Worm (Caenorhabditis elegans) whole organism, late embryonic: ENCODE data around the gene F45E12.5.
A peak's percentile ranks its signal among the peaks of the same experiment; 100 is the strongest.

Source experiments
- F13H6.1 ChIP-seq: sonication (generic microtip); optimal IDR thresholded peaks from 2 replicates; lab custom pipeline; 2016; ENCODE audit warnings: missing genetic modification characterization, missing compliant biosample characterization
- ceh-18 ChIP-seq: sonication (generic microtip); optimal IDR thresholded peaks from 2 replicates; lab custom pipeline; 2016; ENCODE audit warnings: missing genetic modification characterization, missing compliant biosample characterization
- ceh-2 ChIP-seq: sonication (generic microtip); optimal IDR thresholded peaks from 2 replicates; lab custom pipeline; 2016; ENCODE audit warnings: missing genotype, missing genetic modification characterization, missing compliant biosample characterization
- ceh-22 ChIP-seq: sonication (generic microtip); optimal IDR thresholded peaks from 2 replicates; lab custom pipeline; 2017; ENCODE audit warnings: missing biosample characterization, missing genetic modification characterization
- ceh-30 ChIP-seq: fragments of 150-350 bp; optimal IDR thresholded peaks from 2 replicates; lab custom pipeline; 2014; ENCODE audit warnings: missing biosample characterization, missing genetic modification characterization
- che-1 ChIP-seq: sonication (generic microtip); optimal IDR thresholded peaks from 2 replicates; lab custom pipeline; 2016; ENCODE audit warnings: mild to moderate bottlenecking, missing genetic modification characterization, missing compliant biosample characterization
- elt-2 ChIP-seq: sonication (generic microtip); optimal IDR thresholded peaks from 2 replicates; lab custom pipeline; 2016; ENCODE audit warnings: missing genetic modification reagents, missing genetic modification characterization, missing compliant biosample characterization
- elt-4 ChIP-seq: sonication (generic microtip); optimal IDR thresholded peaks from 2 replicates; lab custom pipeline; 2016; ENCODE audit warnings: missing genetic modification characterization, missing compliant biosample characterization
- ets-4 ChIP-seq: sonication (generic microtip); optimal IDR thresholded peaks from 2 replicates; lab custom pipeline; 2016; ENCODE audit warnings: missing genetic modification characterization, missing compliant biosample characterization
- eyg-1 ChIP-seq: sonication (generic microtip); optimal IDR thresholded peaks from 2 replicates; lab custom pipeline; 2016; ENCODE audit warnings: missing genotype, missing genetic modification characterization, missing compliant biosample characterization
- gmeb-2 ChIP-seq: sonication (generic microtip); optimal IDR thresholded peaks from 2 replicates; lab custom pipeline; 2016; ENCODE audit warnings: missing genetic modification characterization, inconsistent platforms, missing compliant biosample characterization
- hlh-13 ChIP-seq: fragments of 200-800 bp; sonication (Bioruptor generic); optimal IDR thresholded peaks from 2 replicates; lab custom pipeline; 2018; ENCODE audit warnings: mild to moderate bottlenecking, missing genetic modification characterization, missing compliant biosample characterization
- hlh-6 ChIP-seq: sonication (generic microtip); optimal IDR thresholded peaks from 2 replicates; lab custom pipeline; 2016; ENCODE audit warnings: missing genotype, missing genetic modification characterization, missing compliant biosample characterization
- lim-6 ChIP-seq: sonication (generic microtip); optimal IDR thresholded peaks from 2 replicates; lab custom pipeline; 2016; ENCODE audit warnings: missing genetic modification characterization, missing compliant biosample characterization
- mec-3 ChIP-seq: sonication (generic microtip); optimal IDR thresholded peaks from 2 replicates; lab custom pipeline; 2016; ENCODE audit warnings: borderline replicate concordance, missing genetic modification characterization, missing compliant biosample characterization
- npax-4 ChIP-seq: sonication (generic microtip); optimal IDR thresholded peaks from 2 replicates; lab custom pipeline; 2016; ENCODE audit warnings: missing genetic modification characterization, missing compliant biosample characterization
- odd-2 ChIP-seq: sonication (generic microtip); optimal IDR thresholded peaks from 2 replicates; lab custom pipeline; 2017; ENCODE audit warnings: antibody characterized with exemption, mild to moderate bottlenecking, missing genetic modification characterization, missing compliant biosample characterization
- pax-1 ChIP-seq: fragments of 150-350 bp; optimal IDR thresholded peaks from 2 replicates; lab custom pipeline; 2014; ENCODE audit warnings: missing biosample characterization, missing genetic modification characterization
- pqm-1 ChIP-seq: sonication (generic microtip); optimal IDR thresholded peaks from 2 replicates; lab custom pipeline; 2016; ENCODE audit warnings: missing genetic modification characterization, missing compliant biosample characterization
- ref-2 ChIP-seq: sonication (generic microtip); optimal IDR thresholded peaks from 2 replicates; lab custom pipeline; 2016; ENCODE audit warnings: missing genetic modification characterization, missing compliant biosample characterization
- sdc-2 ChIP-seq: sonication (generic microtip); optimal IDR thresholded peaks from 2 replicates; lab custom pipeline; 2016; ENCODE audit warnings: missing genotype, missing genetic modification characterization, missing compliant biosample characterization
- sox-2 ChIP-seq: fragments of 200-800 bp; sonication (Bioruptor generic); IDR thresholded peaks from 2 replicates; pipeline ENCODE4 v1.3.6; 2022; ENCODE audit warnings: missing genetic modification reagents, missing genetic modification characterization, missing compliant biosample characterization
- tbx-2 ChIP-seq: sonication (generic microtip); optimal IDR thresholded peaks from 2 replicates; lab custom pipeline; 2016; ENCODE audit warnings: missing genetic modification characterization, missing compliant biosample characterization
- unc-42 ChIP-seq: sonication (generic microtip); optimal IDR thresholded peaks from 2 replicates; lab custom pipeline; 2016; ENCODE audit warnings: missing genotype, missing genetic modification characterization, missing compliant biosample characterization
- zip-5 ChIP-seq: sonication (generic microtip); optimal IDR thresholded peaks from 2 replicates; lab custom pipeline; 2016; ENCODE audit warnings: missing genetic modification characterization, missing compliant biosample characterization

The F45E12.5 gene

DNA sequence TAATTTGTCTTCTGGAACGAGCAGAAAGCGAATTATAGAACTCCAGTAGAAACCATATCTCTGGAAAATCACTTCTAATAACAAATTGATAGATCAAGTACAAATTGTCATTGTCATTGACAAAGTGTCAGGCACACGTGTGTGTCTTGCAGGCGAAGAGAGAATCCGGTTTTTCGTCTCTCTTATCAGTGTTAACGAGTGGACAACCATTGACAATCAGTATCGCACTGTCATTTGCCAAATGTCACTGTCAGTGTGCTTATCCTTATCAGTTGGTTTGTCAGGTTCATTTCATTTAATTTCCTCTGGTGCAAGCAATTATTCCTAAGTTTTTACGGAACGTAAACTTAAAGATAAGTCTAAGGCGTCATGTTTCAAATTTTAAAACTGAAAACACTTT is 36.4 kb downstream of the F45E12.5 start:
- TF ChIP-seq ref-2 (tag; lab: Kevin White, UChicago) (no peak), ceh-18 (tag; lab: Kevin White, UChicago) (no peak), elt-2 (peak; percentile 73), che-1 (tag; lab: Kevin White, UChicago) (no peak), zip-5 (tag; lab: Kevin White, UChicago) (no peak), ceh-22 (tag; lab: Kevin White, UChicago) (no peak), lim-6 (tag; lab: Kevin White, UChicago) (no peak), pax-1 (tag; lab: Kevin White, UChicago) (no peak), unc-42 (no peak)

DNA sequence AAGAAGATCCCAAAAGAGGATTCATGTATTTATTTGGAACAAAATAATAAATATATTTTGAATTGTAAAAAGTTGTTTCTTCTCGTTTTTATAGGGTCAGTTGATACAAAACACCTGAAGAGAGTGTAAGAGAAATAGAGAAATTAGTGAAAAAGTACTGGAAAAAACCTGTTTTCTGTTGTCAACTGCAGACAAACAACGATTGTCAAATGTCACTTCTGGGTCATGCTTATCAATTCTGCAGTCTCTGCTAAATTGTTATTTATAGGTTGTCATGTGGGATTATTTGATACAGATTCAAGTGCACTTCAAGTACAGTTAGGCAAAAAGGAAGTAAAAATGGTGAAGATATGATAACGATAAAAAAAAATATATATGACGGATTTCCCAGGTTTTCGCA is 37.4 kb downstream of the F45E12.5 start:
- TF ChIP-seq ceh-30 (tag; lab: Kevin White, UChicago), result no peak
- TF ChIP-seq hlh-6, result no peak
- TF ChIP-seq odd-2, result no peak
- no peak for TF ChIP-seq mec-3 (tag; lab: Kevin White, UChicago)
- no peak for TF ChIP-seq ceh-2 (tag; lab: Kevin White, UChicago)
- no peak for TF ChIP-seq F13H6.1 (tag; lab: Kevin White, UChicago)
- no peak for TF ChIP-seq sox-2 (GFP tag; lab: Robert Waterston, UW)
- TF ChIP-seq lim-6 (tag; lab: Kevin White, UChicago), result no peak
- TF ChIP-seq tbx-2 (tag; lab: Kevin White, UChicago), result no peak
- TF ChIP-seq, all 69 proteins: peak for 0

DNA sequence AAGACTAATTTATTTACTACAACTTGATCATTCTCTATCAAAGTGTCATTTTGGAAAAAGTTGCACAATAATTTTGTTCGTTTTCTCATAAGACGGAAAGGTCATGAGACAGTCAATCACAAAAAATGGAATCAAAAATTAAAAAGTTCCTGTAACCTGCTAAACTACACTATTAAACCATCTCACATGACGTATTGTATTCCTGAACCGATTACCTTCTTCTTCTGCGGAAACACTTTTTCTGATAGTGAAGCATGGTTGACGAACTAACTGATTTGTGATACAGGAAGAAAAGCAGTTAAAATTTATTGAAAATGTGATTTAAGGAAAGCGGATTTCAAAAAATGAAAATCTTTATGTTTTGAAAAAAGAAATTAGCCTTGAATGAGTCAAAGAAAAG is 40.1 kb downstream of the F45E12.5 start:
- TF ChIP-seq sdc-2 (no peak), gmeb-2 (tag; lab: Kevin White, UChicago) (no peak), elt-4 (tag; lab: Kevin White, UChicago) (no peak), hlh-13 (GFP tag; lab: Kevin White, UChicago) (no peak), ets-4 (no peak), ceh-30 (tag; lab: Kevin White, UChicago) (no peak), pax-1 (tag; lab: Kevin White, UChicago) (no peak)

DNA sequence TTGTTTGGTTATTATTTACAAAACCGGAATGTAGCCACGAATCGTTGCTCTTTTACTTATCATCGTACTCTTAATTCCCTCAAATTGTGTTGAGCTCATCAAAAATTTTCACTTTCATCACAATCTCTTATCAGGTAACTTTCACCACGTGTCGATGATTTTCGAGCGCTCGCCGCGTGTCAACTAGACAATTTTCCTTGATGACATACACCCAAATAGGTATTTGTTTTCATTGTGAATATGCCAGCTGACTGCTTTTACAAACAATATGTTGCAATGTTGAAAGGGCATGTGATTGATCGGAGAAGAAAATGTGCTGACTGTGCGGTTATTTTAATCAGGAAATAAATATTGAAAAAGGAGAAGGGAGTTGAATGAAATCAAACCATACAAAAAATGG is 45.2 kb downstream of the F45E12.5 start:
- TF ChIP-seq mec-3 (tag; lab: Kevin White, UChicago) (no peak), pqm-1 (tag; lab: Kevin White, UChicago) (no peak), npax-4 (no peak)

DNA sequence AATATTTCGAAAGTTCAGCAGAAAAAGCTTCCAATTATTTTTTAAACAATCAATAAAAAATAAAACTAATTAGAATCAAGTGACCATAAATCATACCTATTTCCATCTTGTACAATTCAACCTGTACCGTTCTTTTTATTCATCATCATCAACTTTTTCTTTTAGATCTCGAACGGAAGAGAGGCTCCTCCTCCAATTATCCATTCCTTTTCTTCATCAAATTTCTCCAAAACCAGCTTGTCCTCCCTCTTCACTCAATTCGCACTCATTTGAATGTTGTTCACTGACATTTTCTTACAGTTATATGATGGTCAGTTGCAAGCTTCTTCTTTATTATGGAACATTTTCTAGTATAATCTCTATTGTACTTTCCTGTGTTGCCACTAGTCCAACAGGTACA is 48.1 kb downstream of the F45E12.5 start, which contains the start of gene C30G12.4:
Gene C30G12.4, plus strand, starts transcription at position 301 of the 400 bp plus-strand sequence.
- TF ChIP-seq eyg-1, result no peak
